Worm (Caenorhabditis elegans) whole organism, L1 larva: Measurements from ENCODE around the gene nova-1.
A peak's percentile ranks its signal among the peaks of the same experiment; 100 is the strongest.

ENCODE experiments used
- C04F5.9 ChIP-seq: sonication (generic microtip); optimal IDR thresholded peaks from 2 replicates; lab custom pipeline; 2016; ENCODE audit warnings: missing genetic modification characterization, missing compliant biosample characterization
- C16A3.4 ChIP-seq: fragments of 150-350 bp; optimal IDR thresholded peaks from 2 replicates; lab custom pipeline; 2014; ENCODE audit warnings: missing biosample characterization, missing genetic modification characterization
- C34B4.2 ChIP-seq: sonication (generic microtip); optimal IDR thresholded peaks from 2 replicates; lab custom pipeline; 2017; ENCODE audit warnings: mild to moderate bottlenecking, missing genetic modification characterization, missing compliant biosample characterization
- Y116A8C.19 ChIP-seq: sonication (generic microtip); optimal IDR thresholded peaks from 2 replicates; lab custom pipeline; 2016; ENCODE audit warnings: missing compliant biosample characterization, missing genetic modification characterization, borderline replicate concordance
- alr-1 ChIP-seq: fragments of 200-800 bp; sonication (Bioruptor generic); optimal IDR thresholded peaks from 2 replicates; lab custom pipeline; 2018; ENCODE audit warnings: borderline replicate concordance, mild to moderate bottlenecking, missing genetic modification characterization, missing compliant biosample characterization
- aly-2 ChIP-seq: fragments of 150-350 bp; optimal IDR thresholded peaks from 2 replicates; lab custom pipeline; 2014; ENCODE audit warnings: missing biosample characterization, missing genetic modification characterization
- blmp-1 ChIP-seq: fragments of 150-350 bp; optimal IDR thresholded peaks from 2 replicates; lab custom pipeline; 2014; ENCODE audit warnings: missing biosample characterization, missing genetic modification characterization
- ceh-8 ChIP-seq: fragments of 200-800 bp; sonication (Bioruptor generic); optimal IDR thresholded peaks from 2 replicates; lab custom pipeline; 2018; ENCODE audit warnings: mild to moderate bottlenecking, missing genetic modification characterization, moderate library complexity, missing compliant biosample characterization
- ceh-82 ChIP-seq, 3 experiments: fragments of 150-350 bp in 1 of 3; sonication (generic microtip) in 2 of 3; optimal IDR thresholded peaks; 2 replicates each; lab custom pipeline; 2014 to 2017; ENCODE audit warnings: missing biosample characterization in 3 of 3, missing genetic modification characterization in 3 of 3
- ceh-88 ChIP-seq: fragments of 200-800 bp; sonication (Bioruptor generic); IDR thresholded peaks from 2 replicates; pipeline ENCODE4 v1.3.6; 2022; ENCODE audit warnings: missing genetic modification characterization, missing compliant biosample characterization
- ceh-90 ChIP-seq: sonication (generic microtip); optimal IDR thresholded peaks from 2 replicates; lab custom pipeline; 2016; ENCODE audit warnings: missing genetic modification characterization, missing compliant biosample characterization
- ces-1 ChIP-seq: fragments of 150-350 bp; optimal IDR thresholded peaks from 2 replicates; lab custom pipeline; 2014; ENCODE audit warnings: missing biosample characterization, missing genetic modification reagents, missing genetic modification characterization
- dpl-1 ChIP-seq, 3 experiments: fragments of 150-350 bp in 2 of 3; sonication (generic microtip) in 1 of 3; optimal IDR thresholded peaks; 2 replicates each; lab custom pipeline; 2014 to 2017; ENCODE audit warnings: missing biosample characterization in 3 of 3, missing genetic modification characterization in 3 of 3, missing genetic modification reagents in 3 of 3
- efl-1 ChIP-seq, 4 experiments: fragments of 150-350 bp; optimal IDR thresholded peaks in 3 of 4; peaks in 1 of 4; 1 replicate in 1 of 4; 2 replicates in 3 of 4; lab custom pipeline; 2014; ENCODE audit warnings: missing biosample characterization in 2 of 4, missing genetic modification characterization in 2 of 4, missing genetic modification reagents in 2 of 4
- efl-3 ChIP-seq: fragments of 200-800 bp; sonication (Bioruptor generic); optimal IDR thresholded peaks from 2 replicates; lab custom pipeline; 2018; ENCODE audit warnings: mild to moderate bottlenecking, missing genetic modification characterization, missing compliant biosample characterization
- egl-13 ChIP-seq: sonication (generic microtip); optimal IDR thresholded peaks from 2 replicates; lab custom pipeline; 2016; ENCODE audit warnings: missing genotype, missing genetic modification reagents, missing genetic modification characterization, missing compliant biosample characterization
- egl-27 ChIP-seq, 2 experiments: fragments of 150-350 bp in 1 of 2; sonication (generic microtip); optimal IDR thresholded peaks; 3 replicates each; lab custom pipeline; 2017 to 2018; ENCODE audit warnings: missing biosample characterization in 2 of 2, missing genetic modification characterization in 2 of 2, missing genetic modification reagents in 2 of 2
- elt-2 ChIP-seq: sonication (generic microtip); optimal IDR thresholded peaks from 2 replicates; lab custom pipeline; 2016; ENCODE audit warnings: missing genetic modification characterization, mild to moderate bottlenecking, inconsistent platforms, missing compliant biosample characterization, missing genetic modification reagents
- ets-5 ChIP-seq: fragments of 200-800 bp; sonication (Bioruptor generic); IDR thresholded peaks from 2 replicates; pipeline ENCODE4 v1.3.6; 2022; ENCODE audit warnings: missing genetic modification characterization, missing compliant biosample characterization
- fkh-10 ChIP-seq: sonication (generic microtip); optimal IDR thresholded peaks from 2 replicates; lab custom pipeline; 2017; ENCODE audit warnings: missing biosample characterization, missing genetic modification reagents, missing genetic modification characterization
- fkh-8 ChIP-seq: sonication (generic microtip); optimal IDR thresholded peaks from 2 replicates; lab custom pipeline; 2016; ENCODE audit warnings: mild to moderate bottlenecking, missing genetic modification characterization, missing compliant biosample characterization
- fos-1 ChIP-seq: fragments of 150-350 bp; optimal IDR thresholded peaks from 2 replicates; lab custom pipeline; 2014; ENCODE audit warnings: missing biosample characterization, missing genetic modification characterization
- grh-1 ChIP-seq: fragments of 200-800 bp; sonication (Bioruptor generic); IDR thresholded peaks from 2 replicates; pipeline ENCODE4 v1.3.6; 2022; ENCODE audit warnings: missing genetic modification reagents, missing genetic modification characterization, missing compliant biosample characterization
- hlh-17 ChIP-seq: fragments of 200-800 bp; sonication (Bioruptor generic); optimal IDR thresholded peaks from 2 replicates; lab custom pipeline; 2018; ENCODE audit warnings: missing genetic modification characterization, mild to moderate bottlenecking, missing compliant biosample characterization, moderate library complexity, borderline replicate concordance
- hlh-4 ChIP-seq: sonication (generic microtip); optimal IDR thresholded peaks from 2 replicates; lab custom pipeline; 2016; ENCODE audit warnings: mild to moderate bottlenecking, missing genetic modification characterization, missing compliant biosample characterization
- hpl-2 ChIP-seq: fragments of 150-350 bp; optimal IDR thresholded peaks from 2 replicates; lab custom pipeline; 2014; ENCODE audit warnings: missing biosample characterization, missing genetic modification reagents, missing genetic modification characterization
- irx-1 ChIP-seq: sonication (generic microtip); optimal IDR thresholded peaks from 2 replicates; lab custom pipeline; 2016; ENCODE audit warnings: missing genetic modification characterization, missing compliant biosample characterization
- isw-1 ChIP-seq: fragments of 200-800 bp; sonication (Bioruptor generic); IDR thresholded peaks from 2 replicates; pipeline ENCODE4 v1.3.6; 2022; ENCODE audit warnings: missing genetic modification characterization, missing compliant biosample characterization
- lin-14 ChIP-seq: fragments of 200-800 bp; sonication (Bioruptor generic); optimal IDR thresholded peaks from 2 replicates; lab custom pipeline; 2018; ENCODE audit warnings: mild to moderate bottlenecking, missing genetic modification characterization, moderate library complexity, missing compliant biosample characterization
- lin-15B ChIP-seq: fragments of 150-350 bp; sonication (generic microtip); optimal IDR thresholded peaks from 3 replicates; lab custom pipeline; 2014; ENCODE audit warnings: missing biosample characterization, missing genetic modification characterization
- lin-35 ChIP-seq, 2 experiments: fragments of 150-350 bp; optimal IDR thresholded peaks; 2 replicates each; lab custom pipeline; 2014; ENCODE audit warnings: missing biosample characterization in 2 of 2, missing genetic modification characterization in 2 of 2, missing genetic modification reagents in 2 of 2
- lir-3 ChIP-seq: sonication (generic microtip); optimal IDR thresholded peaks from 2 replicates; lab custom pipeline; 2016; ENCODE audit warnings: mild to moderate bottlenecking, missing genetic modification characterization, moderate library complexity, missing compliant biosample characterization; ENCODE audit not compliant: poor library complexity
- mdl-1 ChIP-seq, 2 experiments: fragments of 150-350 bp; optimal IDR thresholded peaks; 2 replicates each; lab custom pipeline; 2014 to 2017; ENCODE audit warnings: missing biosample characterization in 2 of 2, missing genetic modification characterization in 2 of 2, inconsistent platforms in 1 of 2
- nhr-12 ChIP-seq: sonication (generic microtip); optimal IDR thresholded peaks from 2 replicates; lab custom pipeline; 2017; ENCODE audit warnings: missing biosample characterization, missing genetic modification characterization
- nhr-20 ChIP-seq: sonication (generic microtip); optimal IDR thresholded peaks from 2 replicates; lab custom pipeline; 2016; ENCODE audit warnings: mild to moderate bottlenecking, missing genetic modification characterization, missing compliant biosample characterization
- nhr-237 ChIP-seq: fragments of 150-350 bp; optimal IDR thresholded peaks from 2 replicates; lab custom pipeline; 2014; ENCODE audit warnings: missing biosample characterization, missing genetic modification characterization
- nhr-47 ChIP-seq: sonication (generic microtip); optimal IDR thresholded peaks from 2 replicates; lab custom pipeline; 2016; ENCODE audit warnings: mild to moderate bottlenecking, missing genetic modification characterization, moderate library complexity, missing compliant biosample characterization
- nhr-71 ChIP-seq: sonication (generic microtip); optimal IDR thresholded peaks from 2 replicates; lab custom pipeline; 2016; ENCODE audit warnings: mild to moderate bottlenecking, missing genetic modification characterization, moderate library complexity, missing compliant biosample characterization
- nhr-76 ChIP-seq: sonication (generic microtip); optimal IDR thresholded peaks from 2 replicates; lab custom pipeline; 2017; ENCODE audit warnings: missing biosample characterization, missing genetic modification characterization
- nhr-90 ChIP-seq: sonication (generic microtip); optimal IDR thresholded peaks from 2 replicates; lab custom pipeline; 2016; ENCODE audit warnings: mild to moderate bottlenecking, missing genetic modification characterization, missing compliant biosample characterization; ENCODE audit not compliant: poor library complexity
- pqm-1 ChIP-seq: sonication (generic microtip); optimal IDR thresholded peaks from 3 replicates; lab custom pipeline; 2017; ENCODE audit warnings: missing biosample characterization, missing genetic modification characterization
- skn-1 ChIP-seq: fragments of 150-350 bp; optimal IDR thresholded peaks from 2 replicates; lab custom pipeline; 2014; ENCODE audit warnings: missing biosample characterization, missing genetic modification characterization
- snpc-4 ChIP-seq: fragments of 150-350 bp; optimal IDR thresholded peaks from 2 replicates; lab custom pipeline; 2014; ENCODE audit warnings: missing biosample characterization, missing genetic modification characterization
- sup-37 ChIP-seq: fragments of 200-800 bp; sonication (Bioruptor generic); optimal IDR thresholded peaks from 2 replicates; lab custom pipeline; 2018; ENCODE audit warnings: mild to moderate bottlenecking, missing genetic modification characterization, missing compliant biosample characterization
- swsn-7 ChIP-seq: sonication (generic microtip); optimal IDR thresholded peaks from 2 replicates; lab custom pipeline; 2016; ENCODE audit warnings: missing genetic modification characterization, missing compliant biosample characterization
- tlp-1 ChIP-seq: fragments of 150-350 bp; optimal IDR thresholded peaks from 2 replicates; lab custom pipeline; 2014; ENCODE audit warnings: missing biosample characterization, missing genetic modification characterization
- unc-130 ChIP-seq: fragments of 150-350 bp; optimal IDR thresholded peaks from 2 replicates; lab custom pipeline; 2017; ENCODE audit warnings: missing biosample characterization, missing genetic modification characterization, inconsistent platforms
- unc-62 ChIP-seq: fragments of 150-350 bp; optimal IDR thresholded peaks from 2 replicates; lab custom pipeline; 2014; ENCODE audit warnings: missing biosample characterization, missing genetic modification reagents, missing genetic modification characterization
- unc-86 ChIP-seq: sonication (generic microtip); optimal IDR thresholded peaks from 2 replicates; lab custom pipeline; 2016; ENCODE audit warnings: missing genetic modification characterization, missing compliant biosample characterization
- vab-15 ChIP-seq: sonication (generic microtip); optimal IDR thresholded peaks from 2 replicates; lab custom pipeline; 2017; ENCODE audit warnings: missing genotype, mild to moderate bottlenecking, missing genetic modification characterization, missing compliant biosample characterization
- xbp-1 ChIP-seq: sonication (generic microtip); optimal IDR thresholded peaks from 2 replicates; lab custom pipeline; 2016; ENCODE audit warnings: missing genetic modification characterization, missing compliant biosample characterization
- ztf-4 ChIP-seq: fragments of 150-350 bp; optimal IDR thresholded peaks from 2 replicates; lab custom pipeline; 2014; ENCODE audit warnings: missing biosample characterization, missing genetic modification characterization

Gene nova-1

DNA sequence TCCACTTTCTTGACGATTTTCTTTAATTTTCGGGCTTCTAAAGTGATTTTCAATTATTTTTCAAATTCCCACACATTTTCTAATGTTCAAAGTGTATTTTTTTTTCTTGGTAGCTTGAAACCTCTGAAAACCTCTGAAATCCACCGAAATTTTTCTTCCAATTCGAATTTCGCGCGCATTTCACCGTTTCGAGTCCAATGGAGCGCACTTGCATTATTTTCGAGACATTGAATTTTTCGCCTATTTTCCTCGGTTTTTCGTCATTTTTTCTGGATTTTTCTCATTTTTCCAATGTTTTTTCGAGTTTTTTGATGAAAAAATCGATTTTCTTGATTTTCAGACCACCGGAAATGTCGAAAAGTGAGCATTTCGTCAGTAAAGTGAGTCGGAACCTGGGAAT, 5.0 kb upstream of the nova-1 start, which contains the start of gene slr-2 (continued):
- TF ChIP-seq hpl-2 (GFP tag; lab: Kevin White, UChicago) (peak; percentile 17), nhr-71 (no peak), hlh-4 (tag; lab: Kevin White, UChicago) (no peak), C34B4.2 (no peak), nhr-237 (no peak), nhr-20 (tag; lab: Kevin White, UChicago) (no peak), blmp-1 (peak; percentile 38), unc-130 (tag; lab: Kevin White, UChicago) (peak; percentile 43), C04F5.9 (tag; lab: Kevin White, UChicago) (no peak), ceh-88 (GFP tag; lab: Robert Waterston, UW) (no peak), skn-1 (tag; lab: Kevin White, UChicago) (peak; percentile 49), vab-15 (tag; lab: Kevin White, UChicago) (no peak), ces-1 (GFP tag; lab: Kevin White, UChicago) (no peak), fos-1 (tag; lab: Kevin White, UChicago) (no peak), lin-15B (tag; lab: Kevin White, UChicago) (peak; percentile 18), ceh-90 (tag; lab: Kevin White, UChicago) (no peak), swsn-7 (tag; lab: Kevin White, UChicago) (no peak), tlp-1 (tag; lab: Kevin White, UChicago) (no peak), lin-14 (no peak), unc-62 (GFP tag; lab: Kevin White, UChicago) (no peak), hlh-17 (no peak), fkh-8 (peak; percentile 17), nhr-76 (no peak), egl-13 (no peak), grh-1 (no peak), ceh-8 (GFP tag; lab: Kevin White, UChicago) (peak; percentile 1), isw-1 (GFP tag; lab: Robert Waterston, UW) (peak; percentile 27; the same call in 1 of the 2 replicates), alr-1 (no peak), ceh-82 (tag; optimal IDR thresholded peaks at IDR 0.05; lab: Kevin White, UChicago) (peak; percentile 43 to 77 (median 51)), mdl-1 (tag; optimal IDR thresholded peaks at IDR 0.05; lab: Kevin White, UChicago) (peak in 1 of 2 experiments; percentile 11), sup-37 (GFP tag; lab: Kevin White, UChicago) (no peak), efl-1 (optimal IDR thresholded peaks at IDR 0.05; lab: Kevin White, UChicago) (peak; percentile 98 to 100), efl-1 (GFP tag; optimal IDR thresholded peaks at IDR 0.05 in 1 of 2; lab: Kevin White, UChicago) (peak; percentile 99 to 100), dpl-1 (GFP tag; optimal IDR thresholded peaks at IDR 0.05; lab: Kevin White, UChicago) (peak; percentile 97 to 98 (median 97)), elt-2 (tag; lab: Kevin White, UChicago) (no peak), lir-3 (tag; lab: Kevin White, UChicago) (no peak), irx-1 (tag; lab: Kevin White, UChicago) (peak; percentile 1), snpc-4 (no peak), fkh-10 (GFP tag; lab: Kevin White, UChicago) (no peak), C16A3.4 (tag; lab: Kevin White, UChicago) (peak; percentile 40), nhr-12 (tag; lab: Kevin White, UChicago) (no peak), nhr-47 (tag; lab: Kevin White, UChicago) (no peak), egl-27 (tag; optimal IDR thresholded peaks at IDR 0.05; lab: Kevin White, UChicago) (no peak), xbp-1 (tag; lab: Kevin White, UChicago) (peak; percentile 56), aly-2 (tag; lab: Kevin White, UChicago) (peak; percentile 13), efl-3 (no peak), pqm-1 (tag; lab: Kevin White, UChicago) (no peak), unc-86 (tag; lab: Kevin White, UChicago) (peak; percentile 14), Y116A8C.19 (no peak), nhr-90 (tag; lab: Kevin White, UChicago) (no peak), ztf-4 (no peak), lin-35 (GFP tag; optimal IDR thresholded peaks at IDR 0.05; lab: Kevin White, UChicago) (peak; percentile 96 to 98), ets-5 (no peak)
